Worm (Caenorhabditis elegans) whole organism, mixed stage, embryonic: ENCODE data around the gene T05G5.4.

Source experiments
- elt-1 ChIP-seq: sonication (generic microtip); optimal IDR thresholded peaks from 2 replicates; lab custom pipeline; 2017; ENCODE audit warnings: missing genetic modification characterization, mild to moderate bottlenecking, missing compliant biosample characterization, antibody characterized with exemption, moderate library complexity, borderline replicate concordance; ENCODE audit not compliant: insufficient read depth
- nhr-2 ChIP-seq: fragments of 150-350 bp; optimal IDR thresholded peaks from 2 replicates; lab custom pipeline; 2014; ENCODE audit warnings: missing biosample characterization, missing genetic modification characterization
- pha-4 ChIP-seq: fragments of 150-350 bp; optimal IDR thresholded peaks from 2 replicates; lab custom pipeline; 2018; ENCODE audit warnings: missing biosample characterization, missing genetic modification reagents, missing genetic modification characterization
- snpc-4 ChIP-seq: fragments of 150-350 bp; optimal IDR thresholded peaks from 2 replicates; lab custom pipeline; 2014; ENCODE audit warnings: missing biosample characterization, missing genetic modification characterization

DNA sequence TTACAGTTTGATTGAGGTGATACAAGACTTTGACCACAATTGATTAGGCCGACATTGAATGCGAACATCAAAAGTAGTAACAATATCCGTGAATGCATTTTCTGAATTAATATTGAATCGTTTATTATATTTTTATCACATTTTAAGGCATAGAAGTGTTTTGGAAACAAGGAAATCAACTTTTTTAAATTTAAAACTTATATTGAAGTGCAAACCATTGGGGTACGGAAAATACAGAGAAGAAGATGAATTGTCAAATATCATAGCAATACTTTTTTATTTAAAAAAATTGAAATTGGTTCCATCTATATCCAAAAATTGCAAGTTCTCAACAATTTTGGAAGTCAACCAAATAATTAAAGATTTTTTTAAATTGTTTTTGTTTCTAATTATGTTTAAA is 5.5 kb upstream of the T05G5.4 start, which contains the start of gene T05G5.1:
- no peak for TF ChIP-seq nhr-2 (tag; lab: Kevin White, UChicago)
- no peak for TF ChIP-seq snpc-4 (tag; lab: Kevin White, UChicago)
- TF ChIP-seq pha-4 (tag; lab: Kevin White, UChicago) = no peak
- TF ChIP-seq elt-1 (tag; lab: Kevin White, UChicago) = no peak
